Fruit fly (Drosophila melanogaster) S2 (cell line): ENCODE data around the gene CG4025.

Source experiments
- CG8478 ChIP-seq: fragments of >200 bp; optimal IDR thresholded peaks from 2 replicates; lab custom pipeline; 2018
- CTCF ChIP-seq, 2 experiments: fragments of >200 bp; optimal IDR thresholded peaks; 2 replicates each; lab custom pipeline; 2018

DNA sequence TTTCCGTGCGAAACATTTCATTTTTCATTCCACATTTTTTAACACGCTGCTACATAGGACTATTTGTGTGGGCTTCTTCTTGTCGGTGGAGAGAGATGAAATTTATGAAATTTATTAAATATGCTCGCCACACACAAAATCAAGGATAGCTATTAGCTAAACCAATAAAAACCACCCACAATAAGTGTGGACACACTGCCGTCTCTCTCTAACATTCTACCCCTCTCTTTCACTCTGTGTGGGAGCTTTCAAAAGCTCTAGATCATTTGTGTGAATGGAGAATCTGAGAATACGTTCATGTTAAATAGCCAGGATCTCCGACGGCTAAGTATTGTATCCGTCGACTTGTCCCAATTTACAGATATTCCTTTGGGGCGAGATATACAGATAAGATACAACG lies 39.2 kb upstream of the CG4025 start:
- TF ChIP-seq CTCF (optimal IDR thresholded peaks at IDR 0.05; lab: Kevin White, UChicago) (no peak), CG8478 (lab: Kevin White, UChicago) (no peak)
